Fruit fly (Drosophila melanogaster) whole organism, embryonic: ENCODE data around the gene CG33281.

Experiments used
- Asciz ChIP-seq: fragments of 200-800 bp; sonication (Bioruptor generic); optimal IDR thresholded peaks from 2 replicates; lab custom pipeline; 2017; ENCODE audit warnings: missing biosample characterization, mild to moderate bottlenecking, missing genetic modification characterization, missing genetic modification reagents
- Atf-2 ChIP-seq: fragments of 200-800 bp; sonication (Bioruptor generic); optimal IDR thresholded peaks from 2 replicates; lab custom pipeline; 2016; ENCODE audit warnings: missing biosample characterization, missing genetic modification characterization
- Atf3 ChIP-seq: fragments of 200-800 bp; sonication (Bioruptor generic); optimal IDR thresholded peaks from 3 replicates; lab custom pipeline; 2016; ENCODE audit warnings: missing biosample characterization, missing genetic modification characterization
- BtbVII ChIP-seq: fragments of 200-800 bp; sonication (Bioruptor generic); optimal IDR thresholded peaks from 3 replicates; lab custom pipeline; 2017; ENCODE audit warnings: missing biosample characterization, mild to moderate bottlenecking, missing genetic modification characterization
- CG10147 ChIP-seq: fragments of 200-800 bp; sonication (Bioruptor generic); optimal IDR thresholded peaks from 2 replicates; lab custom pipeline; 2019; ENCODE audit warnings: missing biosample characterization, mild to moderate bottlenecking, missing genetic modification characterization, moderate library complexity
- CG12391 ChIP-seq: fragments of 200-800 bp; sonication (Bioruptor generic); optimal IDR thresholded peaks from 3 replicates; lab custom pipeline; 2018; ENCODE audit warnings: missing biosample characterization, mild to moderate bottlenecking, missing genetic modification characterization, moderate library complexity
- CG13123 ChIP-seq: fragments of 200-800 bp; sonication (Bioruptor generic); optimal IDR thresholded peaks from 2 replicates; lab custom pipeline; 2016; ENCODE audit warnings: missing biosample characterization, missing genetic modification characterization
- CG13424 ChIP-seq: fragments of 200-800 bp; sonication (Bioruptor generic); optimal IDR thresholded peaks from 2 replicates; lab custom pipeline; 2019; ENCODE audit warnings: missing biosample characterization, mild to moderate bottlenecking, missing genetic modification characterization, moderate library complexity
- CG16813 ChIP-seq: fragments of 200-800 bp; sonication (Bioruptor generic); IDR thresholded peaks from 3 replicates; pipeline ENCODE4 v1.3.6; 2022; ENCODE audit warnings: missing biosample characterization, missing genetic modification characterization; ENCODE audit not compliant: partially characterized antibody
- CG17186 ChIP-seq: fragments of 200-800 bp; sonication (Bioruptor generic); optimal IDR thresholded peaks from 3 replicates; lab custom pipeline; 2017; ENCODE audit warnings: missing biosample characterization, missing genetic modification reagents, missing genetic modification characterization
- CG17361 ChIP-seq: fragments of 200-800 bp; sonication (Bioruptor generic); IDR thresholded peaks from 3 replicates; pipeline ENCODE4 v1.3.6; 2022; ENCODE audit warnings: missing biosample characterization, missing genetic modification characterization
- CG2678 ChIP-seq: fragments of 200-800 bp; sonication (Bioruptor generic); optimal IDR thresholded peaks from 3 replicates; lab custom pipeline; 2019; ENCODE audit warnings: missing biosample characterization, mild to moderate bottlenecking, missing genetic modification characterization, moderate library complexity
- CG30020 ChIP-seq: fragments of 200-800 bp; optimal IDR thresholded peaks from 2 replicates; lab custom pipeline; 2019; ENCODE audit warnings: missing biosample characterization, mild to moderate bottlenecking, missing genetic modification characterization, moderate library complexity
- CG32532 ChIP-seq: fragments of 200-800 bp; sonication (Bioruptor generic); IDR thresholded peaks from 2 replicates; pipeline ENCODE4 v1.3.6; 2022; ENCODE audit warnings: missing biosample characterization, missing genetic modification characterization
- CG32772 ChIP-seq: fragments of 200-800 bp; sonication (Bioruptor generic); IDR thresholded peaks from 2 replicates; pipeline ENCODE4 v1.3.6; 2022; ENCODE audit warnings: missing biosample characterization, missing genetic modification characterization
- CG3995 ChIP-seq: fragments of 200-800 bp; sonication (Bioruptor generic); optimal IDR thresholded peaks from 3 replicates; lab custom pipeline; 2016; ENCODE audit warnings: missing biosample characterization, missing genetic modification characterization
- CG4360 ChIP-seq: fragments of 200-800 bp; sonication (Bioruptor generic); IDR thresholded peaks from 2 replicates; pipeline ENCODE4 v1.3.6; 2022; ENCODE audit warnings: missing biosample characterization, missing genetic modification characterization
- CG5245 ChIP-seq: fragments of 200-800 bp; sonication (Bioruptor generic); optimal IDR thresholded peaks from 3 replicates; lab custom pipeline; 2016; ENCODE audit warnings: missing biosample characterization, missing genetic modification characterization
- CG8290 ChIP-seq, 3 experiments: fragments of 200-800 bp; sonication (Bioruptor generic); optimal IDR thresholded peaks; 2 replicates each; lab custom pipeline; 2016 to 2019; ENCODE audit warnings: missing biosample characterization in 3 of 3, missing genetic modification characterization in 3 of 3, mild to moderate bottlenecking in 2 of 3, moderate library complexity in 1 of 3
- CG8359 ChIP-seq: fragments of 200-800 bp; sonication (Bioruptor generic); optimal IDR thresholded peaks from 2 replicates; lab custom pipeline; 2017; ENCODE audit warnings: missing biosample characterization, mild to moderate bottlenecking, missing genetic modification characterization, borderline replicate concordance
- CG9215 ChIP-seq: fragments of 200-800 bp; sonication (Bioruptor generic); IDR thresholded peaks from 2 replicates; pipeline ENCODE4 v1.3.6; 2022; ENCODE audit warnings: missing biosample characterization, missing genetic modification characterization
- CkIIα-i1 ChIP-seq: fragments of 200-800 bp; sonication (Bioruptor generic); IDR thresholded peaks from 2 replicates; pipeline ENCODE4 v1.3.6; 2022; ENCODE audit warnings: missing biosample characterization, missing genetic modification characterization
- Fer1 ChIP-seq: fragments of 200-800 bp; sonication (Bioruptor generic); optimal IDR thresholded peaks from 2 replicates; lab custom pipeline; 2017; ENCODE audit warnings: missing biosample characterization, mild to moderate bottlenecking, missing genetic modification characterization
- HHEX ChIP-seq: fragments of 200-800 bp; sonication (Bioruptor generic); optimal IDR thresholded peaks from 3 replicates; lab custom pipeline; 2017; ENCODE audit warnings: missing biosample characterization, mild to moderate bottlenecking, missing genetic modification characterization, missing genetic modification reagents
- Hey ChIP-seq: fragments of 200-800 bp; sonication (Bioruptor generic); optimal IDR thresholded peaks from 3 replicates; lab custom pipeline; 2018; ENCODE audit warnings: missing biosample characterization, mild to moderate bottlenecking, missing genetic modification characterization
- HmgZ ChIP-seq: fragments of 200-800 bp; sonication (Bioruptor generic); optimal IDR thresholded peaks from 2 replicates; lab custom pipeline; 2018; ENCODE audit warnings: missing biosample characterization, mild to moderate bottlenecking, missing genetic modification characterization
- Hmr ChIP-seq: fragments of 200-800 bp; sonication (Bioruptor generic); optimal IDR thresholded peaks from 3 replicates; lab custom pipeline; 2017; ENCODE audit warnings: mild to moderate bottlenecking, missing biosample characterization, missing genetic modification reagents, missing genetic modification characterization
- Lim3 ChIP-seq: fragments of 200-800 bp; sonication (Bioruptor generic); IDR thresholded peaks from 2 replicates; pipeline ENCODE4 v1.3.6; 2022; ENCODE audit warnings: missing biosample characterization, missing genetic modification characterization
- Oaz ChIP-seq: fragments of 200-800 bp; sonication (Bioruptor generic); IDR thresholded peaks from 2 replicates; pipeline ENCODE4 v1.3.6; 2022; ENCODE audit warnings: missing biosample characterization, missing genetic modification characterization
- Optix ChIP-seq: fragments of 200-800 bp; sonication (Bioruptor generic); IDR thresholded peaks from 3 replicates; pipeline ENCODE4 v1.3.6; 2022; ENCODE audit warnings: missing biosample characterization, missing genetic modification characterization
- Taf1 ChIP-seq: fragments of 200-800 bp; sonication (Bioruptor generic); IDR thresholded peaks from 2 replicates; pipeline ENCODE4 v1.3.6; 2022; ENCODE audit warnings: missing biosample characterization, missing genetic modification characterization
- ac ChIP-seq: fragments of 200-800 bp; sonication (Bioruptor generic); optimal IDR thresholded peaks from 3 replicates; lab custom pipeline; 2017; ENCODE audit warnings: missing biosample characterization, mild to moderate bottlenecking, missing genetic modification characterization
- ara ChIP-seq: fragments of 200-800 bp; sonication (Bioruptor generic); IDR thresholded peaks from 2 replicates; pipeline ENCODE4 v1.3.6; 2022; ENCODE audit warnings: missing biosample characterization, missing genetic modification characterization
- cg ChIP-seq: fragments of 200-800 bp; sonication (Bioruptor generic); optimal IDR thresholded peaks from 3 replicates; lab custom pipeline; 2019; ENCODE audit warnings: missing biosample characterization, mild to moderate bottlenecking, missing genetic modification characterization, moderate library complexity
- ci ChIP-seq: fragments of 200-800 bp; sonication (Bioruptor generic); IDR thresholded peaks from 3 replicates; pipeline ENCODE4 v1.3.6; 2022; ENCODE audit warnings: missing biosample characterization, missing genetic modification characterization
- cwo ChIP-seq: fragments of 200-800 bp; sonication (Bioruptor generic); optimal IDR thresholded peaks from 3 replicates; lab custom pipeline; 2017; ENCODE audit warnings: missing biosample characterization, missing genetic modification characterization, mild to moderate bottlenecking, moderate library complexity, missing genetic modification reagents
- gce ChIP-seq: fragments of 200-800 bp; sonication (Bioruptor generic); IDR thresholded peaks from 3 replicates; pipeline ENCODE4 v1.3.6; 2022; ENCODE audit warnings: missing biosample characterization, missing genetic modification characterization
- grau ChIP-seq: fragments of 200-800 bp; optimal IDR thresholded peaks from 3 replicates; lab custom pipeline; 2019; ENCODE audit warnings: missing biosample characterization, mild to moderate bottlenecking, missing genetic modification characterization, moderate library complexity
- hkb ChIP-seq, 2 experiments: fragments of 200-800 bp in 1 of 2; fragments of >200 bp in 1 of 2; sonication (Bioruptor generic) in 1 of 2; IDR thresholded peaks in 1 of 2; optimal IDR thresholded peaks in 1 of 2; 2 replicates each; pipeline versions ENCODE4 v1.3.6 to Lab custom; 2017 to 2022; ENCODE audit warnings: missing biosample characterization in 1 of 2, missing genetic modification characterization in 1 of 2
- jumu ChIP-seq: fragments of 200-800 bp; sonication (Bioruptor generic); optimal IDR thresholded peaks from 3 replicates; lab custom pipeline; 2016; ENCODE audit warnings: missing biosample characterization, missing genetic modification characterization
- lab ChIP-seq: fragments of 200-800 bp; sonication (Bioruptor generic); optimal IDR thresholded peaks from 3 replicates; lab custom pipeline; 2017; ENCODE audit warnings: missing biosample characterization, missing genetic modification characterization, mild to moderate bottlenecking, moderate library complexity, missing genetic modification reagents
- mirr ChIP-seq: fragments of 200-800 bp; sonication (Bioruptor generic); optimal IDR thresholded peaks from 3 replicates; lab custom pipeline; 2018; ENCODE audit warnings: missing biosample characterization, mild to moderate bottlenecking, missing genetic modification characterization
- nerfin-2 ChIP-seq: fragments of 200-800 bp; sonication (Bioruptor generic); IDR thresholded peaks from 2 replicates; pipeline ENCODE4 v1.3.6; 2022; ENCODE audit warnings: missing biosample characterization, missing genetic modification characterization; ENCODE audit not compliant: partially characterized antibody
- nmo ChIP-seq: fragments of 200-800 bp; sonication (Bioruptor generic); optimal IDR thresholded peaks from 2 replicates; lab custom pipeline; 2018; ENCODE audit warnings: missing biosample characterization, mild to moderate bottlenecking, missing genetic modification characterization, moderate library complexity
- onecut ChIP-seq: fragments of 200-800 bp; sonication (Bioruptor generic); IDR thresholded peaks from 2 replicates; pipeline ENCODE4 v1.3.6; 2022; ENCODE audit warnings: missing biosample characterization, missing genetic modification characterization
- rib ChIP-seq: fragments of 200-800 bp; sonication (Bioruptor generic); IDR thresholded peaks from 2 replicates; pipeline ENCODE4 v1.3.6; 2022; ENCODE audit warnings: missing biosample characterization, missing genetic modification characterization
- sd ChIP-seq: fragments of 200-800 bp; sonication (Bioruptor generic); optimal IDR thresholded peaks from 3 replicates; lab custom pipeline; 2018; ENCODE audit warnings: missing biosample characterization, mild to moderate bottlenecking, missing genetic modification characterization, moderate library complexity
- slp2 ChIP-seq: fragments of 200-800 bp; sonication (Bioruptor generic); optimal IDR thresholded peaks from 2 replicates; lab custom pipeline; 2016; ENCODE audit warnings: missing biosample characterization, missing genetic modification characterization
- ssp ChIP-seq: fragments of 200-800 bp; sonication (Bioruptor generic); IDR thresholded peaks from 2 replicates; pipeline ENCODE4 v1.3.6; 2022; ENCODE audit warnings: missing biosample characterization, missing genetic modification characterization
- wdn ChIP-seq: fragments of 200-800 bp; sonication (Bioruptor generic); IDR thresholded peaks from 2 replicates; pipeline ENCODE4 v1.3.6; 2022; ENCODE audit warnings: missing biosample characterization, missing genetic modification characterization

The CG33281 gene

DNA sequence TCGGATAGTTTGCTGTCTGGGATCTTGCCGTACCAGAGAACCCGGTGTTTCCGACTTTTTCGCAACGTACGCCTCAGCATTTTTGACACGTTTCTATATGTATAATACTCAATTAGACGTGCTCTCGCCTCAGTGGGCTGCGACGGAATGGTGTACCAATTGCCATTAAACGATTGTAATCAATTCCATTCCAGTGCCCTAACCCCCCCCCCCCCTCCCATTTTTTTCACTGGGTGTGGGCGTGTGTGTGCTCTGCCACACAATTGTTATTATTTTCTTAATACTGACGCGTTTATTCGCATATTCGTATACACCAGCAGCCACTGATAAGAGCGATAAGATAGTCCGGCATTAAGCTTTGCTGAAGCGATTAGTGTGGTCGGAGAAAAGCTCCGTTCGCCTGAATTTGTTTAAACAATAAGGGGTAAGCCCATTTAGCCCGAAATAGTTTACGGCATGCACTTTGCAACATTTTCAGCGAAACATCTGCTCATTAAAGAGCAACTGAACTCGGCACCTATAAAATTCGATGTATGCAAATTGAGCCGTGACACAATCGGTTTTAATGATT is 45.1 kb downstream of the CG33281 start (continued):
- TF ChIP-seq ac (GFP tag; lab: Kevin White, UChicago) (no peak), CG9215 (GFP tag; lab: Robert Waterston, UW) (no peak), CkIIα-i1 (no peak), hkb (optimal IDR thresholded peaks at IDR 0.05; lab: Kevin White, UChicago) (no peak), hkb (GFP tag; IDR thresholded peaks at IDR 0.05; lab: Robert Waterston, UW) (0 out of 2 replicates have a peak, but pooled peaks have one; percentile 20), ci (GFP tag; lab: Robert Waterston, UW) (no peak), HHEX (GFP tag; lab: Kevin White, UChicago) (peak; percentile 3), cwo (peak; percentile 72), CG10147 (GFP tag; lab: Kevin White, UChicago) (no peak), CG12391 (tag; lab: Kevin White, UChicago) (no peak), Lim3 (no peak), CG5245 (no peak), grau (no peak), CG2678 (tag; lab: Kevin White, UChicago) (peak; percentile 5), CG17361 (GFP tag; lab: Robert Waterston, UW) (no peak), CG17186 (GFP tag; lab: Kevin White, UChicago) (no peak), Fer1 (GFP tag; lab: Kevin White, UChicago) (peak; percentile 4), BtbVII (GFP tag; lab: Kevin White, UChicago) (peak; percentile 49), mirr (GFP tag; lab: Kevin White, UChicago) (peak; percentile 84), Asciz (GFP tag; lab: Kevin White, UChicago) (no peak), slp2 (GFP tag; lab: Kevin White, UChicago) (no peak), CG8290 (GFP tag; optimal IDR thresholded peaks at IDR 0.05; lab: Kevin White, UChicago) (no peak), CG8290 (tag; optimal IDR thresholded peaks at IDR 0.05; lab: Kevin White, UChicago) (no peak), Hey (tag; lab: Kevin White, UChicago) (peak; percentile 70), nerfin-2 (no peak), CG16813 (no peak), onecut (no peak), CG30020 (no peak), wdn (GFP tag; lab: Robert Waterston, UW) (no peak), CG13424 (no peak), ssp (no peak), CG4360 (GFP tag; lab: Robert Waterston, UW) (no peak), CG32532 (GFP tag; lab: Robert Waterston, UW) (peak; percentile 11; the same call in 1 of the 2 replicates), CG32772 (no peak), rib (0 out of 2 replicates have a peak, but pooled peaks have one; percentile 33), Oaz (GFP tag; lab: Robert Waterston, UW) (no peak), cg (GFP tag; lab: Kevin White, UChicago) (peak; percentile 45), CG8359 (GFP tag; lab: Kevin White, UChicago) (no peak), Atf-2 (GFP tag; lab: Kevin White, UChicago) (no peak), nmo (no peak), CG13123 (GFP tag; lab: Kevin White, UChicago) (no peak), gce (GFP tag; lab: Robert Waterston, UW) (no peak), jumu (GFP tag; lab: Kevin White, UChicago) (no peak), Optix (GFP tag; lab: Robert Waterston, UW) (no peak), Atf3 (no peak), Taf1 (GFP tag; lab: Robert Waterston, UW) (no peak), HmgZ (tag; lab: Kevin White, UChicago) (peak; percentile 40), ara (GFP tag; lab: Robert Waterston, UW) (no peak), lab (GFP tag; lab: Kevin White, UChicago) (peak; percentile 34), Hmr (GFP tag; lab: Kevin White, UChicago) (peak; percentile 26), CG3995 (GFP tag; lab: Kevin White, UChicago) (no peak), sd (tag; lab: Kevin White, UChicago) (peak; percentile 69)
